Fruit fly (Drosophila melanogaster) S2 (cell line): ENCODE measurements around the gene DopEcR.

Experiments
- CG8478 ChIP-seq: fragments of >200 bp; optimal IDR thresholded peaks from 2 replicates; lab custom pipeline; 2018
- CTCF ChIP-seq, 2 experiments: fragments of >200 bp; optimal IDR thresholded peaks; 2 replicates each; lab custom pipeline; 2018

- TF ChIP-seq CG8478 (no peak), CTCF (optimal IDR thresholded peaks at IDR 0.05; lab: Kevin White, UChicago) (no peak)
These were observed 28.3 kb upstream of the DopEcR start for dm6 chr3L:4408313-4409133.
